Worm (Caenorhabditis elegans): ENCODE measurements around the gene cest-16.
A peak's percentile ranks its signal among the peaks of the same experiment; 100 is the strongest.

The cest-16 gene

ce11 chrX:6277252-6277651, 22.5 kb upstream of the cest-16 start (continued):
- TF ChIP-seq fos-1 (tag; optimal IDR thresholded peaks at IDR 0.05) (no peak), skn-1 (tag; optimal IDR thresholded peaks at IDR 0.05) (no peak), dmd-6 (GFP tag; IDR thresholded peaks at IDR 0.05) (no peak)

ce11 chrX:6278296-6278695, 21.4 kb upstream of the cest-16 start:
- peak; percentile 82 for TF ChIP-seq aha-1 (tag)
- TF ChIP-seq jun-1 (tag; optimal IDR thresholded peaks at IDR 0.05): no peak

ce11 chrX:6279625-6280024, 20.1 kb upstream of the cest-16 start, which contains the start of gene col-166:
TSS of gene col-166 (plus strand) at chrX:6280016.
- no peak for TF ChIP-seq nhr-11 (tag; optimal IDR thresholded peaks at IDR 0.05)
- no peak for TF ChIP-seq pqm-1 (tag; optimal IDR thresholded peaks at IDR 0.05)
- TF ChIP-seq mdt-29 (GFP tag; IDR thresholded peaks at IDR 0.05): no peak
- TF ChIP-seq nhr-237 (tag; optimal IDR thresholded peaks at IDR 0.05): no peak
- TF ChIP-seq nhr-77 (tag; optimal IDR thresholded peaks at IDR 0.05): no peak
- TF ChIP-seq ceh-62 (tag; optimal IDR thresholded peaks at IDR 0.05): no peak
- TF ChIP-seq dve-1 (tag; optimal IDR thresholded peaks at IDR 0.05; ENCODE audit: insufficient read depth): no peak
- no peak for TF ChIP-seq F10B5.3 (tag; optimal IDR thresholded peaks at IDR 0.05)
- no peak for TF ChIP-seq vab-7 (GFP tag; IDR thresholded peaks at IDR 0.05)
- no peak for TF ChIP-seq ceh-32 (tag; optimal IDR thresholded peaks at IDR 0.05; ENCODE audit: poor library complexity)
- TF ChIP-seq dpl-1 (GFP tag; optimal IDR thresholded peaks at IDR 0.05): no peak
- no peak for TF ChIP-seq gei-8 (GFP tag; optimal IDR thresholded peaks at IDR 0.05)
- no peak for TF ChIP-seq Y5F2A.4 (GFP tag; optimal IDR thresholded peaks at IDR 0.05)
- TF ChIP-seq cey-2 (tag; optimal IDR thresholded peaks at IDR 0.05; ENCODE audit: borderline replicate concordance, insufficient read depth): no peak
- no peak for TF ChIP-seq daf-8 (GFP tag; IDR thresholded peaks at IDR 0.05)
- no peak for TF ChIP-seq daf-16 (GFP tag; optimal IDR thresholded peaks at IDR 0.05)
- no peak for TF ChIP-seq daf-16 (tag; optimal IDR thresholded peaks at IDR 0.05)
- no peak for TF ChIP-seq nhr-102 (tag; optimal IDR thresholded peaks at IDR 0.05)
- no peak for TF ChIP-seq tra-1 (GFP tag; IDR thresholded peaks at IDR 0.05)
- TF ChIP-seq pha-4 (GFP tag; IDR thresholded peaks at IDR 0.05): no peak
- no peak for TF ChIP-seq pha-4 (tag; optimal IDR thresholded peaks at IDR 0.05)
- TF ChIP-seq Y48G9A.11 (GFP tag; IDR thresholded peaks at IDR 0.05): no peak
- TF ChIP-seq mxl-3 (GFP tag; optimal IDR thresholded peaks at IDR 0.05): peak; percentile 22
- TF ChIP-seq mep-1 (tag; optimal IDR thresholded peaks at IDR 0.05): peak; percentile 32
- TF ChIP-seq sdz-12 (GFP tag; optimal IDR thresholded peaks at IDR 0.05): no peak
- 0 out of 2 replicates have a peak, but pooled peaks have one; percentile 20 for TF ChIP-seq lim-7 (GFP tag; IDR thresholded peaks at IDR 0.05)
- TF ChIP-seq ces-1 (GFP tag; optimal IDR thresholded peaks at IDR 0.05): no peak
- TF ChIP-seq hlh-11 (tag; optimal IDR thresholded peaks at IDR 0.05): peak; percentile 41
- no peak for TF ChIP-seq aly-2 (tag; optimal IDR thresholded peaks at IDR 0.05)
- no peak for TF ChIP-seq snpc-4 (tag; optimal IDR thresholded peaks at IDR 0.05)
- no peak for TF ChIP-seq lin-15B (tag; optimal IDR thresholded peaks at IDR 0.05)
- no peak for TF ChIP-seq ZK546.5 (tag; optimal IDR thresholded peaks at IDR 0.05)
- no peak for TF ChIP-seq T26A8.4 (GFP tag; IDR thresholded peaks at IDR 0.05)
- no peak for TF ChIP-seq lin-38 (GFP tag; IDR thresholded peaks at IDR 0.05)
- no peak for TF ChIP-seq F44E2.7 (GFP tag; IDR thresholded peaks at IDR 0.05)
- no peak for TF ChIP-seq unc-62 (GFP tag; optimal IDR thresholded peaks at IDR 0.05 in 1 of 2)
- no peak for TF ChIP-seq unc-62 (tag; optimal IDR thresholded peaks at IDR 0.05)
- TF ChIP-seq aha-1 (tag): no peak
- no peak for TF ChIP-seq dmd-8 (GFP tag; IDR thresholded peaks at IDR 0.05)
- no peak for TF ChIP-seq lin-39 (tag; optimal IDR thresholded peaks at IDR 0.05)
- no peak for TF ChIP-seq R02D3.7 (tag; optimal IDR thresholded peaks at IDR 0.05)
- TF ChIP-seq Y105C5A.15 (GFP tag; IDR thresholded peaks at IDR 0.05): no peak
- no peak for TF ChIP-seq tag-97 (GFP tag; IDR thresholded peaks at IDR 0.05)
- peak in 1 of 2 experiments; percentile 6 for TF ChIP-seq mdl-1 (tag; optimal IDR thresholded peaks at IDR 0.05)
- TF ChIP-seq nhr-28 (tag; optimal IDR thresholded peaks at IDR 0.05): no peak
- no peak for TF ChIP-seq lsy-2 (tag; optimal IDR thresholded peaks at IDR 0.05)
- TF ChIP-seq rbr-2 (tag; optimal IDR thresholded peaks at IDR 0.05): peak; percentile 11
